Worm (Caenorhabditis elegans): ENCODE data around the gene sucg-1.

Gene sucg-1

ce11 chrIV:7763748-7764147 is 35.0 kb downstream of the sucg-1 start, which contains the start of the genes C46A5.6 and C46A5.1:
TSS of gene C46A5.6 (minus strand) at chrIV:7763848.
TSS of gene C46A5.1 (plus strand) at chrIV:7763931.
- TF ChIP-seq nhr-129 (tag; optimal IDR thresholded peaks at IDR 0.05), result no peak
- no peak for TF ChIP-seq nhr-21 (tag; optimal IDR thresholded peaks at IDR 0.05)
- TF ChIP-seq skn-1 (tag; optimal IDR thresholded peaks at IDR 0.05), result no peak
- TF ChIP-seq gmeb-1 (tag; optimal IDR thresholded peaks at IDR 0.05), result no peak
- no peak for TF ChIP-seq nhr-25 (tag; optimal IDR thresholded peaks at IDR 0.05)
- TF ChIP-seq ztf-4 (tag; optimal IDR thresholded peaks at IDR 0.05), result no peak
- TF ChIP-seq egl-27 (tag; optimal IDR thresholded peaks at IDR 0.05), result no peak
- no peak for TF ChIP-seq lin-13 (GFP tag; optimal IDR thresholded peaks at IDR 0.05)
- TF ChIP-seq peb-1 (tag; optimal IDR thresholded peaks at IDR 0.05), result no peak
- no peak for TF ChIP-seq mdl-1 (tag; optimal IDR thresholded peaks at IDR 0.05)
- TF ChIP-seq snpc-4 (tag; optimal IDR thresholded peaks at IDR 0.05), result no peak
- no peak for TF ChIP-seq fos-1 (tag; optimal IDR thresholded peaks at IDR 0.05)
- no peak for TF ChIP-seq lin-39 (tag; optimal IDR thresholded peaks at IDR 0.05)

- TF ChIP-seq ztf-1 (GFP tag; conservative IDR thresholded peaks at IDR 0.05) (no peak), ztf-11 (tag; optimal IDR thresholded peaks at IDR 0.05) (no peak), alr-1 (tag; optimal IDR thresholded peaks at IDR 0.05) (no peak), nhr-25 (tag; optimal IDR thresholded peaks at IDR 0.05) (no peak), nhr-12 (tag; optimal IDR thresholded peaks at IDR 0.05) (no peak), snpc-4 (tag; optimal IDR thresholded peaks at IDR 0.05) (no peak), sma-3 (GFP tag; optimal IDR thresholded peaks at IDR 0.05) (no peak), sem-4 (tag; optimal IDR thresholded peaks at IDR 0.05) (no peak), unc-39 (tag; optimal IDR thresholded peaks at IDR 0.05) (no peak), lin-39 (tag; optimal IDR thresholded peaks at IDR 0.05) (no peak)
Measured at ce11 chrIV:7764319-7764718, 35.6 kb downstream of the sucg-1 start.

- TF ChIP-seq nhr-12 (tag; optimal IDR thresholded peaks at IDR 0.05) (no peak), nhr-11 (tag; optimal IDR thresholded peaks at IDR 0.05) (no peak), ceh-16 (tag; optimal IDR thresholded peaks at IDR 0.05) (no peak), alr-1 (tag; optimal IDR thresholded peaks at IDR 0.05) (no peak), C34F6.9 (tag; optimal IDR thresholded peaks at IDR 0.05) (no peak), sma-9 (GFP tag; optimal IDR thresholded peaks at IDR 0.05) (no peak), sma-9 (tag; optimal IDR thresholded peaks at IDR 0.05) (no peak), F13H6.1 (tag; optimal IDR thresholded peaks at IDR 0.05) (no peak), nhr-129 (tag; optimal IDR thresholded peaks at IDR 0.05) (no peak), zag-1 (tag; optimal IDR thresholded peaks at IDR 0.05) (no peak), ztf-4 (tag; optimal IDR thresholded peaks at IDR 0.05) (no peak)
Measured at ce11 chrIV:7770162-7770561, 41.4 kb downstream of the sucg-1 start, which contains the start of gene rdl-1. TSS of gene rdl-1 (minus strand) at chrIV:7770262.

- peak in 1 of 2 experiments; percentile 63 for TF ChIP-seq lsy-2 (tag; optimal IDR thresholded peaks at IDR 0.05)
- no peak for TF ChIP-seq unc-62 (GFP tag; optimal IDR thresholded peaks at IDR 0.05)
- no peak for TF ChIP-seq mab-5 (tag; optimal IDR thresholded peaks at IDR 0.05)
- TF ChIP-seq nhr-237 (tag; optimal IDR thresholded peaks at IDR 0.05), result no peak
- TF ChIP-seq Y55F3AM.14 (GFP tag; optimal IDR thresholded peaks at IDR 0.05), result no peak
- no peak for TF ChIP-seq lin-39 (tag; optimal IDR thresholded peaks at IDR 0.05)
- no peak for TF ChIP-seq dmd-4 (tag; optimal IDR thresholded peaks at IDR 0.05)
- TF ChIP-seq ztf-1 (GFP tag; conservative IDR thresholded peaks at IDR 0.05), result no peak
- no peak for TF ChIP-seq alr-1 (tag; optimal IDR thresholded peaks at IDR 0.05)
- no peak for TF ChIP-seq elt-1 (tag; optimal IDR thresholded peaks at IDR 0.05)
- no peak for TF ChIP-seq nhr-77 (tag; optimal IDR thresholded peaks at IDR 0.05)
- TF ChIP-seq mbf-1 (tag; optimal IDR thresholded peaks at IDR 0.05), result no peak
- peak; percentile 73 for TF ChIP-seq C34F6.9 (tag; optimal IDR thresholded peaks at IDR 0.05)
- peak; percentile 17 for TF ChIP-seq crh-2 (tag; optimal IDR thresholded peaks at IDR 0.05)
- TF ChIP-seq lin-11 (tag; optimal IDR thresholded peaks at IDR 0.05), result no peak
- no peak for TF ChIP-seq lin-13 (GFP tag; optimal IDR thresholded peaks at IDR 0.05)
- TF ChIP-seq F13H6.1 (tag; optimal IDR thresholded peaks at IDR 0.05), result no peak
- TF ChIP-seq gmeb-1 (tag; optimal IDR thresholded peaks at IDR 0.05), result no peak
- TF ChIP-seq nhr-23 (tag; optimal IDR thresholded peaks at IDR 0.05), result no peak
- peak; percentile 4 for TF ChIP-seq nhr-129 (tag; optimal IDR thresholded peaks at IDR 0.05)
- TF ChIP-seq unc-55 (GFP tag; optimal IDR thresholded peaks at IDR 0.05), result peak; percentile 67
- TF ChIP-seq elt-3 (tag; optimal IDR thresholded peaks at IDR 0.05), result no peak
- TF ChIP-seq peb-1 (tag; optimal IDR thresholded peaks at IDR 0.05), result no peak
Measured at ce11 chrIV:7774206-7774605, 45.5 kb downstream of the sucg-1 start, which contains the start of the genes hcf-1 and swd-2.2. TSS of gene hcf-1 (minus strand) at chrIV:7774275. TSS of gene swd-2.2 (plus strand) at chrIV:7774411.

Data from whole organism, L2 larva.